Fruit fly (Drosophila melanogaster) whole organism: ENCODE data around the gene CG43376.

Experiments
- CG8478 ChIP-seq: fragments of >200 bp; optimal IDR thresholded peaks from 2 replicates; lab custom pipeline; 2018; ENCODE audit warnings: inconsistent platforms
- Dll ChIP-seq: fragments of >200 bp; optimal IDR thresholded peaks from 2 replicates; lab custom pipeline; 2017
- EcR ChIP-seq, 2 experiments: fragments of >200 bp; optimal IDR thresholded peaks; 2 replicates each; lab custom pipeline; 2017; ENCODE audit warnings: missing biosample characterization in 2 of 2, missing genetic modification characterization in 2 of 2, missing genetic modification reagents in 2 of 2
- pan ChIP-seq: fragments of >200 bp; optimal IDR thresholded peaks from 2 replicates; lab custom pipeline; 2017
- psq ChIP-seq: fragments of >200 bp; optimal IDR thresholded peaks from 2 replicates; lab custom pipeline; 2017
- usp ChIP-seq: fragments of >200 bp; optimal IDR thresholded peaks from 2 replicates; lab custom pipeline; 2017; ENCODE audit warnings: missing biosample characterization, missing genetic modification characterization, mixed read lengths

The CG43376 gene

dm6 chr2L:13807097-13807496 lies 33.3 kb downstream of the CG43376 start:
- no peak for TF ChIP-seq psq
- TF ChIP-seq pan (lab: Kevin White, UChicago): no peak
- no peak for TF ChIP-seq Dll (lab: Kevin White, UChicago)
- no peak for TF ChIP-seq EcR (GFP tag; optimal IDR thresholded peaks at IDR 0.05; lab: Kevin White, UChicago)
- no peak for TF ChIP-seq CG8478
- no peak for TF ChIP-seq usp (GFP tag; lab: Kevin White, UChicago)

dm6 chr2L:13807959-13808358 lies 34.2 kb downstream of the CG43376 start:
- TF ChIP-seq usp (GFP tag; lab: Kevin White, UChicago): no peak
- no peak for TF ChIP-seq CG8478
- no peak for TF ChIP-seq Dll (lab: Kevin White, UChicago)
- TF ChIP-seq EcR (GFP tag; optimal IDR thresholded peaks at IDR 0.05; lab: Kevin White, UChicago): no peak
- TF ChIP-seq psq: no peak
- TF ChIP-seq pan (lab: Kevin White, UChicago): no peak

dm6 chr2L:13811323-13811722 lies 37.5 kb downstream of the CG43376 start, which contains the start of the genes Adat1 and CG16865:
Gene Adat1, minus strand, starts transcription at chr2L:13811474.
Gene CG16865, plus strand, starts transcription at chr2L:13811522.
- TF ChIP-seq EcR (GFP tag; optimal IDR thresholded peaks at IDR 0.05; lab: Kevin White, UChicago) (no peak), CG8478 (no peak), usp (GFP tag; lab: Kevin White, UChicago) (no peak), pan (lab: Kevin White, UChicago) (no peak), Dll (lab: Kevin White, UChicago) (no peak), psq (no peak)

dm6 chr2L:13813156-13813555 lies 39.4 kb downstream of the CG43376 start, which contains the start of gene CG16888:
Gene CG16888, minus strand, starts transcription at chr2L:13813256.
- TF ChIP-seq usp (GFP tag; lab: Kevin White, UChicago): no peak
- TF ChIP-seq CG8478: no peak
- no peak for TF ChIP-seq Dll (lab: Kevin White, UChicago)
- no peak for TF ChIP-seq EcR (GFP tag; optimal IDR thresholded peaks at IDR 0.05; lab: Kevin White, UChicago)
- no peak for TF ChIP-seq psq
- no peak for TF ChIP-seq pan (lab: Kevin White, UChicago)

dm6 chr2L:13813604-13814178 lies 39.9 kb downstream of the CG43376 start, which contains the start of gene Sos:
Gene Sos, plus strand, starts transcription at chr2L:13813816.
- TF ChIP-seq EcR (GFP tag; optimal IDR thresholded peaks at IDR 0.05; lab: Kevin White, UChicago) (no peak), Dll (lab: Kevin White, UChicago) (no peak), psq (no peak), usp (GFP tag; lab: Kevin White, UChicago) (no peak), CG8478 (no peak), pan (lab: Kevin White, UChicago) (no peak)

- TF ChIP-seq EcR (GFP tag; optimal IDR thresholded peaks at IDR 0.05; lab: Kevin White, UChicago): no peak
- TF ChIP-seq Dll (lab: Kevin White, UChicago): no peak
- TF ChIP-seq psq: no peak
- no peak for TF ChIP-seq CG8478
- no peak for TF ChIP-seq usp (GFP tag; lab: Kevin White, UChicago)
- no peak for TF ChIP-seq pan (lab: Kevin White, UChicago)
Measured at dm6 chr2L:13820176-13820575, 46.4 kb downstream of the CG43376 start.

- TF ChIP-seq CG8478 (no peak), usp (GFP tag; lab: Kevin White, UChicago) (no peak), pan (lab: Kevin White, UChicago) (no peak), Dll (lab: Kevin White, UChicago) (no peak), EcR (GFP tag; optimal IDR thresholded peaks at IDR 0.05; lab: Kevin White, UChicago) (no peak), psq (no peak)
Measured at dm6 chr2L:13820948-13821347, 47.2 kb downstream of the CG43376 start, which contains the start of gene b. Gene b, plus strand, starts transcription at chr2L:13821248.
